Worm (Caenorhabditis elegans) whole organism, L4/young adult: Measurements from ENCODE around the gene set-16.

ENCODE experiments used
- dao-5 ChIP-seq: sonication (generic microtip); optimal IDR thresholded peaks from 2 replicates; lab custom pipeline; 2016; ENCODE audit warnings: missing genotype, missing genetic modification characterization, moderate library complexity, missing compliant biosample characterization
- him-1 ChIP-seq: sonication (generic microtip); optimal IDR thresholded peaks from 2 replicates; lab custom pipeline; 2016; ENCODE audit warnings: missing genotype, missing genetic modification reagents, missing genetic modification characterization, missing compliant biosample characterization

DNA sequence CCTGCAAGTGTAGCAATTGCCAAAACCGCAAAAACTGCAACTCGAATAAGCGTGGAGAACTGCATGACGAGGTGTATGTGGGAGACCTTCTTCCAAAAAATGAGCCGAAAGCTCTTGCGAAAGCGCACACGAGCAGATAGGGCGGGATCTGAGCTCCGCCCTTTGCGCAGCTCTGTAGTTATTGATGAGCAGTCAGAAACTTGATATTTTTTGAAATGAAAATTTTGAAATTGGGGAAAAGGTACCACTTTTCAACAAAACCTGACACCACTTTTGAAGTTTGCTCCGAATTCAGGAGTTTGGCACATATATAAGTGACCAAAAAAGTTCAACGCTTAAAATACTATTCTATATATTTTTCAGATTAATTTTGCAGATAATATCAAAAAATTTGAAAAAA, 24.0 kb downstream of the set-16 start, which contains the start of gene flp-15:
- TF ChIP-seq him-1: no peak
- no peak for TF ChIP-seq dao-5 (tag; lab: Kevin White, UChicago)
